Fruit fly (Drosophila melanogaster) whole organism, embryonic: Measurements from ENCODE around the gene CG13096.
A peak's percentile ranks its signal among the peaks of the same experiment; 100 is the strongest.

ENCODE experiments used
- Atf6 ChIP-seq: fragments of 200-800 bp; sonication (Bioruptor generic); IDR thresholded peaks from 2 replicates; pipeline ENCODE4 v1.3.6; 2022; ENCODE audit warnings: missing biosample characterization, missing genetic modification characterization
- Blimp-1 ChIP-seq: fragments of 200-800 bp; sonication (Bioruptor generic); optimal IDR thresholded peaks from 3 replicates; lab custom pipeline; 2018; ENCODE audit warnings: missing biosample characterization, missing genetic modification characterization, mild to moderate bottlenecking, moderate library complexity, missing genetic modification reagents
- BtbVII ChIP-seq: fragments of 200-800 bp; sonication (Bioruptor generic); optimal IDR thresholded peaks from 3 replicates; lab custom pipeline; 2017; ENCODE audit warnings: missing biosample characterization, mild to moderate bottlenecking, missing genetic modification characterization
- CG10209 ChIP-seq: fragments of 200-800 bp; sonication (Bioruptor generic); optimal IDR thresholded peaks from 3 replicates; lab custom pipeline; 2017; ENCODE audit warnings: missing biosample characterization, mild to moderate bottlenecking, missing genetic modification characterization, missing genetic modification reagents
- CG10366 ChIP-seq: fragments of 200-800 bp; sonication (Bioruptor generic); IDR thresholded peaks from 2 replicates; pipeline ENCODE4 v1.3.6; 2022; ENCODE audit warnings: missing biosample characterization, missing genetic modification characterization
- CG11085 ChIP-seq: fragments of 200-800 bp; sonication (Bioruptor generic); IDR thresholded peaks from 2 replicates; pipeline ENCODE4 v1.3.6; 2022; ENCODE audit warnings: missing biosample characterization, missing genetic modification characterization
- CG12104 ChIP-seq: fragments of 200-800 bp; sonication (Bioruptor generic); optimal IDR thresholded peaks from 3 replicates; lab custom pipeline; 2016; ENCODE audit warnings: missing biosample characterization, missing genetic modification characterization
- CG12155 ChIP-seq: fragments of 200-800 bp; sonication (Bioruptor generic); optimal IDR thresholded peaks from 3 replicates; lab custom pipeline; 2016; ENCODE audit warnings: missing biosample characterization, missing genetic modification characterization
- CG14860 ChIP-seq: fragments of 200-800 bp; sonication (Bioruptor generic); IDR thresholded peaks from 3 replicates; pipeline ENCODE4 v1.3.6; 2022; ENCODE audit warnings: missing biosample characterization, missing genetic modification characterization; ENCODE audit not compliant: partially characterized antibody
- CG15479 ChIP-seq: fragments of 200-800 bp; sonication (Bioruptor generic); optimal IDR thresholded peaks from 3 replicates; lab custom pipeline; 2019; ENCODE audit warnings: missing biosample characterization, mild to moderate bottlenecking, missing genetic modification characterization, moderate library complexity
- CG1602 ChIP-seq: fragments of 200-800 bp; sonication (Bioruptor generic); optimal IDR thresholded peaks from 3 replicates; lab custom pipeline; 2016; ENCODE audit warnings: missing biosample characterization, missing genetic modification characterization
- CG17385 ChIP-seq: fragments of 200-800 bp; sonication (Bioruptor generic); optimal IDR thresholded peaks from 3 replicates; lab custom pipeline; 2018; ENCODE audit warnings: missing biosample characterization, mild to moderate bottlenecking, missing genetic modification characterization
- CG32767 ChIP-seq: fragments of 200-800 bp; sonication (Bioruptor generic); IDR thresholded peaks from 2 replicates; pipeline ENCODE4 v1.3.6; 2022; ENCODE audit warnings: missing biosample characterization, missing genetic modification characterization
- CG42726 ChIP-seq: fragments of 200-800 bp; sonication (Bioruptor generic); IDR thresholded peaks from 2 replicates; pipeline ENCODE4 v1.3.6; 2022; ENCODE audit warnings: missing biosample characterization, missing genetic modification characterization; ENCODE audit not compliant: partially characterized antibody
- CG6813 ChIP-seq: fragments of 200-800 bp; sonication (Bioruptor generic); optimal IDR thresholded peaks from 2 replicates; lab custom pipeline; 2017; ENCODE audit warnings: missing biosample characterization, missing genetic modification characterization, mild to moderate bottlenecking, moderate library complexity, missing genetic modification reagents
- CG8388 ChIP-seq: fragments of 200-800 bp; sonication (Bioruptor generic); optimal IDR thresholded peaks from 2 replicates; lab custom pipeline; 2019; ENCODE audit warnings: missing biosample characterization, mild to moderate bottlenecking, missing genetic modification characterization, moderate library complexity
- CG9437 ChIP-seq: fragments of 200-800 bp; sonication (Bioruptor generic); optimal IDR thresholded peaks from 2 replicates; lab custom pipeline; 2018; ENCODE audit warnings: missing biosample characterization, mild to moderate bottlenecking, missing genetic modification characterization
- Fer2 ChIP-seq: fragments of 200-800 bp; sonication (Bioruptor generic); optimal IDR thresholded peaks from 2 replicates; lab custom pipeline; 2018; ENCODE audit warnings: missing biosample characterization, mild to moderate bottlenecking, missing genetic modification characterization, moderate library complexity
- Fer3 ChIP-seq: fragments of 200-800 bp; sonication (Bioruptor generic); optimal IDR thresholded peaks from 2 replicates; lab custom pipeline; 2018; ENCODE audit warnings: missing biosample characterization, mild to moderate bottlenecking, missing genetic modification characterization, moderate library complexity
- HmgD ChIP-seq: fragments of 200-800 bp; sonication (Bioruptor generic); optimal IDR thresholded peaks from 3 replicates; lab custom pipeline; 2016; ENCODE audit warnings: missing biosample characterization, missing genetic modification characterization
- Hr3 ChIP-seq: fragments of 200-800 bp; sonication (Bioruptor generic); optimal IDR thresholded peaks from 3 replicates; lab custom pipeline; 2016; ENCODE audit warnings: missing biosample characterization, missing genetic modification characterization
- Hr78 ChIP-seq, 2 experiments: fragments of 200-800 bp in 1 of 2; fragments of >200 bp in 1 of 2; sonication (Bioruptor generic) in 1 of 2; optimal IDR thresholded peaks; 2 replicates each; lab custom pipeline; 2017 to 2019; ENCODE audit warnings: missing biosample characterization in 2 of 2, missing genetic modification characterization in 2 of 2, mild to moderate bottlenecking in 1 of 2, moderate library complexity in 1 of 2
- Kr ChIP-seq: fragments of 200-800 bp; sonication (Bioruptor generic); optimal IDR thresholded peaks from 2 replicates; lab custom pipeline; 2017; ENCODE audit warnings: missing biosample characterization, mild to moderate bottlenecking, missing genetic modification characterization
- MTF-1 ChIP-seq: fragments of 200-800 bp; sonication (Bioruptor generic); optimal IDR thresholded peaks from 2 replicates; lab custom pipeline; 2018; ENCODE audit warnings: missing biosample characterization, mild to moderate bottlenecking, missing genetic modification characterization, borderline replicate concordance
- Pdp1 ChIP-seq, 2 experiments: fragments of 200-800 bp; sonication (Bioruptor generic); optimal IDR thresholded peaks; 3 replicates each; lab custom pipeline; 2016; ENCODE audit warnings: missing biosample characterization in 2 of 2, missing genetic modification characterization in 2 of 2, mild to moderate bottlenecking in 1 of 2, moderate library complexity in 1 of 2
- Rfx ChIP-seq: fragments of 200-800 bp; sonication (Bioruptor generic); IDR thresholded peaks from 2 replicates; pipeline ENCODE4 v1.3.6; 2022; ENCODE audit warnings: missing biosample characterization, missing genetic modification characterization
- Side ChIP-seq: fragments of 200-800 bp; sonication (Bioruptor generic); optimal IDR thresholded peaks from 2 replicates; lab custom pipeline; 2016; ENCODE audit warnings: missing biosample characterization, missing genetic modification characterization
- Spps ChIP-seq: fragments of 200-800 bp; sonication (Bioruptor generic); optimal IDR thresholded peaks from 2 replicates; lab custom pipeline; 2018; ENCODE audit warnings: missing biosample characterization, mild to moderate bottlenecking, missing genetic modification characterization
- Stat92E ChIP-seq, 3 experiments: fragments of >200 bp in 2 of 3; fragments of 200-800 bp in 1 of 3; sonication (Bioruptor generic) in 1 of 3; optimal IDR thresholded peaks; 2 replicates each; lab custom pipeline; 2017 to 2019; ENCODE audit warnings: missing biosample characterization in 3 of 3, missing genetic modification characterization in 3 of 3, mild to moderate bottlenecking in 1 of 3, moderate library complexity in 1 of 3
- TFAM ChIP-seq: fragments of 200-800 bp; sonication (Bioruptor generic); optimal IDR thresholded peaks from 2 replicates; lab custom pipeline; 2017; ENCODE audit warnings: missing biosample characterization, missing genetic modification characterization, inconsistent platforms
- ato ChIP-seq: fragments of 200-800 bp; sonication (Bioruptor generic); IDR thresholded peaks from 2 replicates; pipeline ENCODE4 v1.3.6; 2022; ENCODE audit warnings: missing biosample characterization, missing genetic modification characterization; ENCODE audit not compliant: partially characterized antibody
- bowl ChIP-seq: fragments of 200-800 bp; sonication (Bioruptor generic); IDR thresholded peaks from 2 replicates; pipeline ENCODE4 v1.3.6; 2022; ENCODE audit warnings: missing biosample characterization, missing genetic modification characterization
- cad ChIP-seq: fragments of >200 bp; optimal IDR thresholded peaks from 2 replicates; lab custom pipeline; 2017; ENCODE audit warnings: missing biosample characterization, missing genetic modification characterization
- da ChIP-seq: fragments of 200-800 bp; sonication (Bioruptor generic); optimal IDR thresholded peaks from 2 replicates; lab custom pipeline; 2016; ENCODE audit warnings: missing biosample characterization, missing genetic modification characterization
- dimm ChIP-seq: fragments of 200-800 bp; sonication (Bioruptor generic); IDR thresholded peaks from 2 replicates; pipeline ENCODE4 v1.3.6; 2022; ENCODE audit warnings: missing biosample characterization, missing genetic modification characterization
- fd64A ChIP-seq: fragments of 200-800 bp; sonication (Bioruptor generic); optimal IDR thresholded peaks from 3 replicates; lab custom pipeline; 2018; ENCODE audit warnings: missing biosample characterization, mild to moderate bottlenecking, missing genetic modification characterization
- fu2 ChIP-seq: fragments of 200-800 bp; sonication (Bioruptor generic); optimal IDR thresholded peaks from 2 replicates; lab custom pipeline; 2016; ENCODE audit warnings: missing biosample characterization, missing genetic modification characterization
- grau ChIP-seq: fragments of 200-800 bp; optimal IDR thresholded peaks from 3 replicates; lab custom pipeline; 2019; ENCODE audit warnings: missing biosample characterization, mild to moderate bottlenecking, missing genetic modification characterization, moderate library complexity
- hbn ChIP-seq: fragments of 200-800 bp; sonication (Bioruptor generic); IDR thresholded peaks from 2 replicates; pipeline ENCODE4 v1.3.6; 2022; ENCODE audit warnings: missing biosample characterization, missing genetic modification characterization; ENCODE audit not compliant: partially characterized antibody
- insv ChIP-seq, 2 experiments: fragments of 200-800 bp; sonication (Bioruptor generic); optimal IDR thresholded peaks; 3 replicates each; lab custom pipeline; 2016 to 2018; ENCODE audit warnings: missing biosample characterization in 2 of 2, missing genetic modification characterization in 2 of 2
- jigr1 ChIP-seq: fragments of 200-800 bp; sonication (Bioruptor generic); IDR thresholded peaks from 3 replicates; pipeline ENCODE4 v1.3.6; 2022; ENCODE audit warnings: missing biosample characterization, missing genetic modification characterization
- kay ChIP-seq: fragments of 200-800 bp; sonication (Bioruptor generic); optimal IDR thresholded peaks from 2 replicates; lab custom pipeline; 2016; ENCODE audit warnings: missing biosample characterization, missing genetic modification characterization
- lab ChIP-seq: fragments of 200-800 bp; sonication (Bioruptor generic); optimal IDR thresholded peaks from 3 replicates; lab custom pipeline; 2017; ENCODE audit warnings: missing biosample characterization, missing genetic modification characterization, mild to moderate bottlenecking, moderate library complexity, missing genetic modification reagents
- lov ChIP-seq, 2 experiments: fragments of 200-800 bp in 1 of 2; fragments of >200 bp in 1 of 2; sonication (Bioruptor generic) in 1 of 2; IDR thresholded peaks in 1 of 2; optimal IDR thresholded peaks in 1 of 2; 2 replicates in 1 of 2; 3 replicates in 1 of 2; pipeline versions ENCODE4 v1.3.6 to Lab custom; 2017 to 2022; ENCODE audit warnings: missing biosample characterization in 1 of 2, missing genetic modification characterization in 1 of 2
- peb ChIP-seq: fragments of 200-800 bp; sonication (Bioruptor generic); IDR thresholded peaks from 2 replicates; pipeline ENCODE4 v1.3.6; 2022; ENCODE audit warnings: missing biosample characterization, missing genetic modification characterization
- slbo ChIP-seq: fragments of 200-800 bp; sonication (Bioruptor generic); IDR thresholded peaks from 2 replicates; pipeline ENCODE4 v1.3.6; 2022; ENCODE audit warnings: missing biosample characterization, missing genetic modification characterization
- sna ChIP-seq: fragments of 200-800 bp; sonication (Bioruptor generic); IDR thresholded peaks from 2 replicates; pipeline ENCODE4 v1.3.6; 2022; ENCODE audit warnings: missing biosample characterization, missing genetic modification characterization; ENCODE audit not compliant: partially characterized antibody
- trh ChIP-seq: fragments of 200-800 bp; sonication (Bioruptor generic); optimal IDR thresholded peaks from 2 replicates; lab custom pipeline; 2016; ENCODE audit warnings: missing biosample characterization, missing genetic modification characterization
- twi ChIP-seq: fragments of 200-800 bp; optimal IDR thresholded peaks from 2 replicates; lab custom pipeline; 2019; ENCODE audit warnings: missing biosample characterization, mild to moderate bottlenecking, missing genetic modification characterization, moderate library complexity

The CG13096 gene

dm6 chr2L:8511723-8512122 lies at the start of gene CG13096 (continued):
- TF ChIP-seq slbo (peak; percentile 27; the same call in 1 of the 2 replicates), BtbVII (no peak), peb (GFP tag; lab: Robert Waterston, UW) (no peak), dimm (GFP tag; lab: Robert Waterston, UW) (no peak), Atf6 (GFP tag; lab: Robert Waterston, UW) (no peak), fu2 (GFP tag; lab: Kevin White, UChicago) (no peak), bowl (GFP tag; lab: Robert Waterston, UW) (no peak), Fer2 (tag; lab: Kevin White, UChicago) (no peak), MTF-1 (GFP tag; lab: Kevin White, UChicago) (no peak), CG10366 (no peak), insv (GFP tag; optimal IDR thresholded peaks at IDR 0.05; lab: Kevin White, UChicago) (peak in 1 of 2 experiments; percentile 37), CG15479 (GFP tag; lab: Kevin White, UChicago) (no peak), CG32767 (no peak), CG9437 (GFP tag; lab: Kevin White, UChicago) (peak; percentile 87), cad (GFP tag; lab: Kevin White, UChicago) (no peak), CG1602 (GFP tag; lab: Kevin White, UChicago) (no peak), lab (GFP tag; lab: Kevin White, UChicago) (no peak), CG14860 (GFP tag; lab: Robert Waterston, UW) (peak; percentile 96), grau (tag; lab: Kevin White, UChicago) (no peak), da (GFP tag; lab: Kevin White, UChicago) (no peak), CG10209 (no peak), TFAM (GFP tag; lab: Kevin White, UChicago) (no peak), Rfx (GFP tag; lab: Robert Waterston, UW) (peak; percentile 66), jigr1 (GFP tag; lab: Robert Waterston, UW) (no peak), twi (tag; lab: Kevin White, UChicago) (peak; percentile 39), Side (GFP tag; lab: Kevin White, UChicago) (peak; percentile 2), CG17385 (GFP tag; lab: Kevin White, UChicago) (no peak), trh (GFP tag; lab: Kevin White, UChicago) (no peak), sna (GFP tag; lab: Robert Waterston, UW) (peak; percentile 99), Pdp1 (GFP tag; optimal IDR thresholded peaks at IDR 0.05; lab: Kevin White, UChicago) (no peak), Blimp-1 (GFP tag; lab: Kevin White, UChicago) (no peak), Spps (no peak), Stat92E (GFP tag; optimal IDR thresholded peaks at IDR 0.05; lab: Kevin White, UChicago) (peak in 1 of 3 experiments; percentile 44), HmgD (GFP tag; lab: Kevin White, UChicago) (peak; percentile 83), CG12104 (GFP tag; lab: Kevin White, UChicago) (no peak), Fer3 (tag; lab: Kevin White, UChicago) (no peak), Hr78 (GFP tag; optimal IDR thresholded peaks at IDR 0.05; lab: Kevin White, UChicago) (no peak), CG12155 (GFP tag; lab: Kevin White, UChicago) (peak; percentile 21), hbn (GFP tag; lab: Robert Waterston, UW) (peak; percentile 99), lov (optimal IDR thresholded peaks at IDR 0.05; lab: Kevin White, UChicago) (no peak), lov (GFP tag; IDR thresholded peaks at IDR 0.05; lab: Robert Waterston, UW) (no peak), CG42726 (peak; percentile 98), Kr (no peak), CG11085 (GFP tag; lab: Robert Waterston, UW) (no peak), CG6813 (GFP tag; lab: Kevin White, UChicago) (no peak), kay (GFP tag; lab: Kevin White, UChicago) (no peak), fd64A (GFP tag; lab: Kevin White, UChicago) (no peak), ato (GFP tag; lab: Robert Waterston, UW) (peak; percentile 98), CG8388 (GFP tag; lab: Kevin White, UChicago) (no peak), Hr3 (GFP tag; lab: Kevin White, UChicago) (peak; percentile 3)
